Worm (Caenorhabditis elegans): ENCODE data around the gene dsc-4.

DNA sequence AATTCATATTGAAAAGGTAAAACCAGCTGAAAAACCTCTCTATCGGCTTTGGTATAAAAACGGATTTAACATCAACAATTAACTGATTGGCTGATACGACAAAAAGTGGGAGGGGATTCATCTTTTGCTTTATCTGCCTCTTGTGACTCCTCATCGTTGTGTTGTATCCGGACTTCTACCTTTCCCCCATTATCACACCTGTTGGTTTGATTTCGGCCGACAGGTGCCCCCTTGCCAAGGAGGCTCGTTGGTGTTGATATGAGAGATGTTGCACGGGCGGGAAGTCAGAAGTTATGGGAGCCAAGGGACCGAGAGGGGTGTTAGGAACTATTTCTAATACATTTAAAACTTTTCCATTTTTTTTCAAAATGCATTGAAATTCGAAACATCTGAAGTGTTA lies 5.9 kb downstream of the dsc-4 start:
- TF ChIP-seq eyg-1 (tag; optimal IDR thresholded peaks at IDR 0.05) (no peak), dve-1 (tag; optimal IDR thresholded peaks at IDR 0.05) (no peak), nhr-11 (tag; optimal IDR thresholded peaks at IDR 0.05) (no peak)

All from whole organism, late embryonic.